Fruit fly (Drosophila melanogaster) whole organism, prepupa: Measurements from ENCODE around the gene CG11095.
A peak's percentile ranks its signal among the peaks of the same experiment; 100 is the strongest.

ENCODE experiments used
- CG10631 ChIP-seq: fragments of 200-800 bp; sonication (Bioruptor generic); optimal IDR thresholded peaks from 2 replicates; lab custom pipeline; 2016; ENCODE audit warnings: missing biosample characterization, missing genetic modification characterization
- CG10669 ChIP-seq: fragments of 200-800 bp; sonication (Bioruptor generic); optimal IDR thresholded peaks from 3 replicates; lab custom pipeline; 2018; ENCODE audit warnings: missing biosample characterization, mild to moderate bottlenecking, missing genetic modification characterization, moderate library complexity
- CG11294 ChIP-seq: fragments of 200-800 bp; sonication (Bioruptor generic); IDR thresholded peaks from 2 replicates; pipeline ENCODE4 v1.3.6; 2022; ENCODE audit warnings: missing biosample characterization, missing genetic modification characterization
- CG11762 ChIP-seq: fragments of 200-800 bp; sonication (Bioruptor generic); optimal IDR thresholded peaks from 3 replicates; lab custom pipeline; 2016; ENCODE audit warnings: missing biosample characterization, missing genetic modification characterization; ENCODE audit not compliant: insufficient read depth
- CG11902 ChIP-seq: fragments of 200-800 bp; sonication (Bioruptor generic); optimal IDR thresholded peaks from 3 replicates; lab custom pipeline; 2016; ENCODE audit warnings: missing biosample characterization, missing genetic modification characterization
- CG1621 ChIP-seq: fragments of 200-800 bp; sonication (Bioruptor generic); optimal IDR thresholded peaks from 3 replicates; lab custom pipeline; 2018; ENCODE audit warnings: missing biosample characterization, mild to moderate bottlenecking, missing genetic modification characterization
- CG16779 ChIP-seq: fragments of 200-800 bp; sonication (Bioruptor generic); optimal IDR thresholded peaks from 3 replicates; lab custom pipeline; 2017; ENCODE audit warnings: missing biosample characterization, mild to moderate bottlenecking, missing genetic modification characterization
- CG3032 ChIP-seq: fragments of 200-800 bp; optimal IDR thresholded peaks from 2 replicates; lab custom pipeline; 2019; ENCODE audit warnings: missing biosample characterization, mild to moderate bottlenecking, missing genetic modification characterization, moderate library complexity
- CG31627 ChIP-seq: fragments of 200-800 bp; sonication (Bioruptor generic); optimal IDR thresholded peaks from 3 replicates; lab custom pipeline; 2016; ENCODE audit warnings: missing biosample characterization, missing genetic modification characterization
- CG32006 ChIP-seq: fragments of 200-800 bp; sonication (Bioruptor generic); optimal IDR thresholded peaks from 3 replicates; lab custom pipeline; 2017; ENCODE audit warnings: missing biosample characterization, mild to moderate bottlenecking, missing genetic modification characterization
- CG3919 ChIP-seq: fragments of 200-800 bp; sonication (Bioruptor generic); optimal IDR thresholded peaks from 3 replicates; lab custom pipeline; 2016; ENCODE audit warnings: missing biosample characterization, missing genetic modification characterization
- CG4318 ChIP-seq: fragments of 200-800 bp; sonication (Bioruptor generic); optimal IDR thresholded peaks from 3 replicates; lab custom pipeline; 2017; ENCODE audit warnings: missing biosample characterization, mild to moderate bottlenecking, missing genetic modification characterization
- CG6276 ChIP-seq: fragments of 200-800 bp; sonication (Bioruptor generic); optimal IDR thresholded peaks from 2 replicates; lab custom pipeline; 2017; ENCODE audit warnings: missing biosample characterization, mild to moderate bottlenecking, missing genetic modification characterization
- CG6792 ChIP-seq: fragments of 200-800 bp; sonication (Bioruptor generic); optimal IDR thresholded peaks from 3 replicates; lab custom pipeline; 2016; ENCODE audit warnings: missing biosample characterization, missing genetic modification characterization
- CG6808 ChIP-seq: fragments of 200-800 bp; sonication (Bioruptor generic); optimal IDR thresholded peaks from 3 replicates; lab custom pipeline; 2017; ENCODE audit warnings: missing biosample characterization, missing genetic modification characterization, mild to moderate bottlenecking, moderate library complexity, missing genetic modification reagents
- CG6854 ChIP-seq: fragments of 200-800 bp; sonication (Bioruptor generic); optimal IDR thresholded peaks from 2 replicates; lab custom pipeline; 2017; ENCODE audit warnings: missing biosample characterization, mild to moderate bottlenecking, missing genetic modification characterization
- CG8119 ChIP-seq: fragments of 200-800 bp; sonication (Bioruptor generic); IDR thresholded peaks from 3 replicates; pipeline ENCODE4 v1.3.6; 2022; ENCODE audit warnings: missing biosample characterization, missing genetic modification characterization
- CG8632 ChIP-seq: fragments of 200-800 bp; sonication (Bioruptor generic); optimal IDR thresholded peaks from 3 replicates; lab custom pipeline; 2016; ENCODE audit warnings: missing biosample characterization, missing genetic modification characterization
- CG9139 ChIP-seq: fragments of 200-800 bp; sonication (Bioruptor generic); optimal IDR thresholded peaks from 3 replicates; lab custom pipeline; 2017; ENCODE audit warnings: missing biosample characterization, mild to moderate bottlenecking, missing genetic modification characterization
- Eip75B ChIP-seq: fragments of 200-800 bp; sonication (Bioruptor generic); optimal IDR thresholded peaks from 3 replicates; lab custom pipeline; 2016; ENCODE audit warnings: missing biosample characterization, missing genetic modification characterization
- Eip93F ChIP-seq: fragments of 200-800 bp; sonication (Bioruptor generic); optimal IDR thresholded peaks from 2 replicates; lab custom pipeline; 2016; ENCODE audit warnings: missing biosample characterization, mild to moderate bottlenecking, missing genetic modification characterization
- Ets21C ChIP-seq: fragments of 200-800 bp; sonication (Bioruptor generic); optimal IDR thresholded peaks from 3 replicates; lab custom pipeline; 2016; ENCODE audit warnings: missing biosample characterization, missing genetic modification characterization
- Gug ChIP-seq: fragments of 200-800 bp; sonication (Bioruptor generic); IDR thresholded peaks from 2 replicates; pipeline ENCODE4 v1.3.6; 2022; ENCODE audit warnings: missing biosample characterization, missing genetic modification characterization
- Hr38 ChIP-seq: sonication (Bioruptor generic); optimal IDR thresholded peaks from 2 replicates; lab custom pipeline; 2016; ENCODE audit warnings: missing biosample characterization, missing genetic modification characterization
- Hr4 ChIP-seq: fragments of 200-800 bp; sonication (Bioruptor generic); optimal IDR thresholded peaks from 3 replicates; lab custom pipeline; 2016; ENCODE audit warnings: missing biosample characterization, missing genetic modification characterization
- Sox14 ChIP-seq: fragments of 200-800 bp; sonication (Bioruptor generic); optimal IDR thresholded peaks from 3 replicates; lab custom pipeline; 2016; ENCODE audit warnings: missing biosample characterization, missing genetic modification characterization
- achi ChIP-seq: fragments of 200-800 bp; sonication (Bioruptor generic); optimal IDR thresholded peaks from 3 replicates; lab custom pipeline; 2016; ENCODE audit warnings: missing biosample characterization, missing genetic modification characterization
- acj6 ChIP-seq: fragments of 200-800 bp; sonication (Bioruptor generic); optimal IDR thresholded peaks from 3 replicates; lab custom pipeline; 2016; ENCODE audit warnings: missing biosample characterization, missing genetic modification characterization
- cyc ChIP-seq: fragments of 200-800 bp; sonication (Bioruptor generic); optimal IDR thresholded peaks from 3 replicates; lab custom pipeline; 2016; ENCODE audit warnings: missing biosample characterization, missing genetic modification characterization
- dac ChIP-seq: fragments of 200-800 bp; sonication (Bioruptor generic); optimal IDR thresholded peaks from 2 replicates; lab custom pipeline; 2017; ENCODE audit warnings: missing biosample characterization, mild to moderate bottlenecking, missing genetic modification characterization
- dsx ChIP-seq: fragments of 200-800 bp; optimal IDR thresholded peaks from 3 replicates; lab custom pipeline; 2019; ENCODE audit warnings: missing biosample characterization, mild to moderate bottlenecking, missing genetic modification characterization, moderate library complexity; ENCODE audit not compliant: poor library complexity, severe bottlenecking
- eg ChIP-seq: fragments of 200-800 bp; sonication (Bioruptor generic); IDR thresholded peaks from 3 replicates; pipeline ENCODE4 v1.3.6; 2022; ENCODE audit warnings: missing biosample characterization, missing genetic modification characterization
- esn ChIP-seq: fragments of 200-800 bp; sonication (Bioruptor generic); optimal IDR thresholded peaks from 2 replicates; lab custom pipeline; 2016; ENCODE audit warnings: missing biosample characterization, mild to moderate bottlenecking, missing genetic modification characterization, moderate library complexity
- fd59A ChIP-seq: fragments of 200-800 bp; sonication (Bioruptor generic); optimal IDR thresholded peaks from 2 replicates; lab custom pipeline; 2017; ENCODE audit warnings: missing biosample characterization, mild to moderate bottlenecking, missing genetic modification characterization, missing genetic modification reagents
- fd85E ChIP-seq: fragments of 200-800 bp; sonication (Bioruptor generic); optimal IDR thresholded peaks from 3 replicates; lab custom pipeline; 2016; ENCODE audit warnings: missing biosample characterization, missing genetic modification characterization
- fkh ChIP-seq: fragments of 200-800 bp; sonication (Bioruptor generic); optimal IDR thresholded peaks from 3 replicates; lab custom pipeline; 2017; ENCODE audit warnings: missing biosample characterization, mild to moderate bottlenecking, missing genetic modification characterization, moderate library complexity
- lz ChIP-seq: fragments of 200-800 bp; sonication (Bioruptor generic); optimal IDR thresholded peaks from 3 replicates; lab custom pipeline; 2016; ENCODE audit warnings: missing biosample characterization, missing genetic modification characterization
- net ChIP-seq: fragments of 200-800 bp; sonication (Bioruptor generic); optimal IDR thresholded peaks from 3 replicates; lab custom pipeline; 2016; ENCODE audit warnings: missing biosample characterization, missing genetic modification characterization
- spab ChIP-seq: fragments of 200-800 bp; sonication (Bioruptor generic); optimal IDR thresholded peaks from 2 replicates; lab custom pipeline; 2017; ENCODE audit warnings: missing biosample characterization, mild to moderate bottlenecking, missing genetic modification characterization, missing genetic modification reagents
- ss ChIP-seq, 2 experiments: fragments of 200-800 bp; sonication (Bioruptor generic); optimal IDR thresholded peaks; 2 replicates in 1 of 2; 3 replicates in 1 of 2; lab custom pipeline; 2017 to 2018; ENCODE audit warnings: mild to moderate bottlenecking in 2 of 2, missing biosample characterization in 2 of 2, missing genetic modification characterization in 2 of 2, moderate library complexity in 1 of 2
- svp ChIP-seq: fragments of 200-800 bp; sonication (Bioruptor generic); peaks from one replicate; lab custom pipeline; 2016; ENCODE audit warnings: missing biosample characterization, missing genetic modification characterization
- topi ChIP-seq: fragments of 200-800 bp; sonication (Bioruptor generic); optimal IDR thresholded peaks from 3 replicates; lab custom pipeline; 2016; ENCODE audit warnings: missing biosample characterization, missing genetic modification characterization
- vri ChIP-seq: fragments of 200-800 bp; sonication (Bioruptor generic); optimal IDR thresholded peaks from 3 replicates; lab custom pipeline; 2016; ENCODE audit warnings: missing biosample characterization, mild to moderate bottlenecking, missing genetic modification characterization

Gene CG11095

DNA sequence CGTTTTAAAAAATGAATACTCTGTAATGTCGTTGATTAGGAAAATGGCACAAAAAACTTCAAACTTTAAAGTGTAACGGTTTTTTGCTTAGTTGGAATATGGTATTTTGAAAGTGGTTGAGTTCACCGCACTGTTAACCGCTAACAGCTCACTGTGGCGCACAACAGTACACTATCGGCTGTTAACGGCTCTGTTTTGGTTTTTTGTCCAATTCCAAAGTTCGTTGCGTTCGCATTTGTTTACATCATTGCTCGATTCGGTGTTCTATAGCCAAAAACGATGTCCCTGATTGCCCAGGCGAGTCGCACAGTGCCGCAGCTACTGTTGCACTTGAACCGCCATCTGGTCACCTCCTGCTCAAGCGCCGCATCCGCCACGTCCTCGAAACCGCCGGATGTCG is at the start of gene CG11095:
TSS of gene CG11095 (plus strand) at position 205 of the 400 bp plus-strand sequence.
- TF ChIP-seq CG32006 (GFP tag; lab: Kevin White, UChicago) (no peak), CG3032 (no peak), CG6276 (GFP tag; lab: Kevin White, UChicago) (peak; percentile 68), eg (peak; percentile 53; the same call in 1 of the 3 replicates), CG11762 (no peak), achi (GFP tag; lab: Kevin White, UChicago) (peak; percentile 43), cyc (GFP tag; lab: Kevin White, UChicago) (no peak), CG8119 (GFP tag; lab: Robert Waterston, UW) (peak; percentile 23; the same call in 1 of the 3 replicates), CG1621 (tag; lab: Kevin White, UChicago) (peak; percentile 44), spab (no peak), Hr38 (no peak), CG6854 (GFP tag; lab: Kevin White, UChicago) (peak; percentile 10), CG6808 (GFP tag; lab: Kevin White, UChicago) (no peak), CG9139 (GFP tag; lab: Kevin White, UChicago) (peak; percentile 44), Eip93F (GFP tag; lab: Kevin White, UChicago) (no peak)

- TF ChIP-seq CG9139 (GFP tag; lab: Kevin White, UChicago), result no peak
- TF ChIP-seq fkh (GFP tag; lab: Kevin White, UChicago), result peak; percentile 29
- peak; percentile 51 for TF ChIP-seq CG1621 (tag; lab: Kevin White, UChicago)
- TF ChIP-seq, all 60 proteins: peak for 2
Observed at dm6 chrX:13761762-13762371, 49.6 kb upstream of the CG11095 start.

DNA sequence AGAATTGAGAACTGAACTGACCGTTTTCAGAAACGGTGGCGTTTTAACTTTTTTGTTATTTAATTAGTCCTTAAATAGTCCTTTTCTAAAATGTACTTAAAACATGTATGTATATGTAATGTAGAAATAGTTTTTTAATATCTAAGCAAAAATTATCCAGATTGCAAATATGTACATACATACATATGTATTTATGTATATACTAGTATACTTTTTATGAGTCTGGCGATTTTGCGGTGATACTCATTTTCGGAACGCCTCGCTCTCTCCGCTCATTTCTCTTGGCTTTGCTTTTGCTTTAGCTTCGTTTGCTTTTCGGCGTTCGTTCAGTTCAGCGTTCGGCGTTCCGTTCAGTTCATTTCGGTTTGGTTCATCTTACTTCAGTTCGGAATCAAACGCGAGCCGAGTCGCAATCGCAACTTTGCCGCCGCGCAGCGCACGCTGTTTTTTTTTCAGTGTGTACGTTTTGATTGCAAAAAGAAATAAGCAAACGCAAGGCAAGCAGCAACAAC is 49.1 kb upstream of the CG11095 start, which contains the start of gene rdgB:
TSS of gene rdgB (plus strand) at position 381 of the 512 bp plus-strand sequence.
- TF ChIP-seq CG31627 (GFP tag; lab: Kevin White, UChicago) (peak; percentile 72), CG6808 (GFP tag; lab: Kevin White, UChicago) (peak; percentile 78), CG6276 (GFP tag; lab: Kevin White, UChicago) (peak; percentile 84), ss (GFP tag; optimal IDR thresholded peaks at IDR 0.05; lab: Kevin White, UChicago) (peak; percentile 4 to 71), CG11762 (peak; percentile 78), Sox14 (peak; percentile 68), svp (peak; percentile 88), CG8632 (GFP tag; lab: Kevin White, UChicago) (peak; percentile 83), esn (GFP tag; lab: Kevin White, UChicago) (peak; percentile 88), topi (peak; percentile 83), fd59A (GFP tag; lab: Kevin White, UChicago) (peak; percentile 81), acj6 (GFP tag; lab: Kevin White, UChicago) (peak; percentile 80), fkh (GFP tag; lab: Kevin White, UChicago) (peak; percentile 23), CG10669 (GFP tag; lab: Kevin White, UChicago) (peak; percentile 100), CG6792 (GFP tag; lab: Kevin White, UChicago) (peak; percentile 78), CG3919 (peak; percentile 88), CG6854 (GFP tag; lab: Kevin White, UChicago) (peak; percentile 21), fd85E (no peak), net (GFP tag; lab: Kevin White, UChicago) (peak; percentile 73), Gug (peak; percentile 72), CG11902 (peak; percentile 76), CG4318 (peak; percentile 92), dsx (GFP tag; lab: Kevin White, UChicago) (peak; percentile 56), Eip75B (GFP tag; lab: Kevin White, UChicago) (peak; percentile 76), dac (GFP tag; lab: Kevin White, UChicago) (peak; percentile 81), CG16779 (tag; lab: Kevin White, UChicago) (peak; percentile 51), CG11294 (GFP tag; lab: Robert Waterston, UW) (peak; percentile 39; the same call in 1 of the 2 replicates), eg (peak; percentile 64; the same call in 2 of the 3 replicates), cyc (GFP tag; lab: Kevin White, UChicago) (peak; percentile 83), Hr38 (no peak), lz (GFP tag; lab: Kevin White, UChicago) (peak; percentile 84), CG10631 (peak; percentile 86), achi (GFP tag; lab: Kevin White, UChicago) (peak; percentile 86), CG1621 (tag; lab: Kevin White, UChicago) (peak; percentile 37), CG32006 (GFP tag; lab: Kevin White, UChicago) (peak; percentile 95), Ets21C (GFP tag; lab: Kevin White, UChicago) (peak; percentile 35), Hr4 (GFP tag; lab: Kevin White, UChicago) (peak; percentile 85), vri (GFP tag; lab: Kevin White, UChicago) (peak; percentile 9)
